Worm (Caenorhabditis elegans) whole organism, L1 larva: Measurements from ENCODE around the gene ztf-30.

Experiments
- C04F5.9 ChIP-seq: sonication (generic microtip); optimal IDR thresholded peaks from 2 replicates; lab custom pipeline; 2016; ENCODE audit warnings: missing genetic modification characterization, missing compliant biosample characterization
- C16A3.4 ChIP-seq: fragments of 150-350 bp; optimal IDR thresholded peaks from 2 replicates; lab custom pipeline; 2014; ENCODE audit warnings: missing biosample characterization, missing genetic modification characterization
- F16B12.6 ChIP-seq: fragments of 150-350 bp; optimal IDR thresholded peaks from 2 replicates; lab custom pipeline; 2014; ENCODE audit warnings: missing biosample characterization, missing genetic modification characterization
- alr-1 ChIP-seq: fragments of 200-800 bp; sonication (Bioruptor generic); optimal IDR thresholded peaks from 2 replicates; lab custom pipeline; 2018; ENCODE audit warnings: borderline replicate concordance, mild to moderate bottlenecking, missing genetic modification characterization, missing compliant biosample characterization
- ceh-88 ChIP-seq: fragments of 200-800 bp; sonication (Bioruptor generic); IDR thresholded peaks from 2 replicates; pipeline ENCODE4 v1.3.6; 2022; ENCODE audit warnings: missing genetic modification characterization, missing compliant biosample characterization
- efl-3 ChIP-seq: fragments of 200-800 bp; sonication (Bioruptor generic); optimal IDR thresholded peaks from 2 replicates; lab custom pipeline; 2018; ENCODE audit warnings: mild to moderate bottlenecking, missing genetic modification characterization, missing compliant biosample characterization
- egl-27 ChIP-seq, 2 experiments: fragments of 150-350 bp in 1 of 2; sonication (generic microtip); optimal IDR thresholded peaks; 3 replicates each; lab custom pipeline; 2017 to 2018; ENCODE audit warnings: missing biosample characterization in 2 of 2, missing genetic modification characterization in 2 of 2, missing genetic modification reagents in 2 of 2
- fkh-10 ChIP-seq: sonication (generic microtip); optimal IDR thresholded peaks from 2 replicates; lab custom pipeline; 2017; ENCODE audit warnings: missing biosample characterization, missing genetic modification reagents, missing genetic modification characterization
- isw-1 ChIP-seq: fragments of 200-800 bp; sonication (Bioruptor generic); IDR thresholded peaks from 2 replicates; pipeline ENCODE4 v1.3.6; 2022; ENCODE audit warnings: missing genetic modification characterization, missing compliant biosample characterization
- lir-3 ChIP-seq: sonication (generic microtip); optimal IDR thresholded peaks from 2 replicates; lab custom pipeline; 2016; ENCODE audit warnings: mild to moderate bottlenecking, missing genetic modification characterization, moderate library complexity, missing compliant biosample characterization; ENCODE audit not compliant: poor library complexity
- nhr-28 ChIP-seq: fragments of 150-350 bp; optimal IDR thresholded peaks from 2 replicates; lab custom pipeline; 2014; ENCODE audit warnings: missing biosample characterization, missing genetic modification characterization
- nhr-77 ChIP-seq: fragments of 150-350 bp; optimal IDR thresholded peaks from 2 replicates; lab custom pipeline; 2014; ENCODE audit warnings: missing biosample characterization, missing genetic modification characterization
- nhr-85 ChIP-seq: sonication (generic microtip); peaks from one replicate; lab custom pipeline; 2016; ENCODE audit warnings: missing genetic modification characterization, inconsistent platforms, missing compliant biosample characterization
- skn-1 ChIP-seq: fragments of 150-350 bp; optimal IDR thresholded peaks from 2 replicates; lab custom pipeline; 2014; ENCODE audit warnings: missing biosample characterization, missing genetic modification characterization
- sox-4 ChIP-seq: sonication (generic microtip); optimal IDR thresholded peaks from 2 replicates; lab custom pipeline; 2016; ENCODE audit warnings: missing genetic modification characterization, missing compliant biosample characterization
- unc-30 ChIP-seq: sonication (generic microtip); optimal IDR thresholded peaks from 2 replicates; lab custom pipeline; 2017; ENCODE audit warnings: missing biosample characterization, missing genetic modification characterization
- zip-4 ChIP-seq: fragments of 200-800 bp; sonication (Bioruptor generic); optimal IDR thresholded peaks from 2 replicates; lab custom pipeline; 2018; ENCODE audit warnings: mild to moderate bottlenecking, missing genetic modification characterization, moderate library complexity, missing compliant biosample characterization

ztf-30 gene

ce11 chrIII:8545515-8545914 is 52.2 kb downstream of the ztf-30 start, which contains the start of gene ZC21.6:
Gene ZC21.6, minus strand, starts transcription at chrIII:8545615.
- TF ChIP-seq zip-4 (GFP tag; lab: Kevin White, UChicago): no peak
- TF ChIP-seq sox-4: no peak
- TF ChIP-seq ceh-88: no peak
- no peak for TF ChIP-seq nhr-85
- no peak for TF ChIP-seq alr-1
- TF ChIP-seq unc-30 (tag; lab: Kevin White, UChicago): no peak
- TF ChIP-seq C16A3.4 (tag; lab: Kevin White, UChicago): no peak
- no peak for TF ChIP-seq fkh-10
- TF ChIP-seq C04F5.9 (tag; lab: Kevin White, UChicago): no peak
- TF ChIP-seq skn-1 (tag; lab: Kevin White, UChicago): no peak
- TF ChIP-seq lir-3 (tag; lab: Kevin White, UChicago): no peak
- TF ChIP-seq nhr-28 (tag; lab: Kevin White, UChicago): no peak
- TF ChIP-seq isw-1 (GFP tag; lab: Robert Waterston, UW): no peak
- TF ChIP-seq nhr-77: no peak
- TF ChIP-seq F16B12.6 (tag; lab: Kevin White, UChicago): no peak
- no peak for TF ChIP-seq efl-3 (GFP tag; lab: Kevin White, UChicago)
- no peak for TF ChIP-seq egl-27 (tag; optimal IDR thresholded peaks at IDR 0.05; lab: Kevin White, UChicago)
